Fruit fly (Drosophila melanogaster) whole organism, wandering third instar larva: ENCODE data around the gene ppk13.

ENCODE experiments used
- Abd-B ChIP-seq: fragments of >200 bp; optimal IDR thresholded peaks from 2 replicates; lab custom pipeline; 2017; ENCODE audit warnings: missing biosample characterization, missing genetic modification characterization
- CG32264 ChIP-seq: fragments of 200-800 bp; sonication (Bioruptor generic); optimal IDR thresholded peaks from 2 replicates; lab custom pipeline; 2016; ENCODE audit warnings: missing biosample characterization, missing genetic modification characterization
- CG9705 ChIP-seq: fragments of 200-800 bp; sonication (Bioruptor generic); optimal IDR thresholded peaks from 2 replicates; lab custom pipeline; 2018; ENCODE audit warnings: missing biosample characterization, mild to moderate bottlenecking, missing genetic modification characterization
- GATAd ChIP-seq: sonication (Bioruptor generic); optimal IDR thresholded peaks from 2 replicates; lab custom pipeline; 2016; ENCODE audit warnings: missing biosample characterization, missing genetic modification characterization
- Hnf4 ChIP-seq: fragments of 200-800 bp; sonication (Bioruptor generic); optimal IDR thresholded peaks from 2 replicates; lab custom pipeline; 2016; ENCODE audit warnings: missing biosample characterization, mild to moderate bottlenecking, missing genetic modification characterization
- OdsH ChIP-seq: fragments of 200-800 bp; sonication (Bioruptor generic); optimal IDR thresholded peaks from 2 replicates; lab custom pipeline; 2016; ENCODE audit warnings: missing biosample characterization, mild to moderate bottlenecking, missing genetic modification characterization
- Rel ChIP-seq, 2 experiments: fragments of 200-800 bp; sonication (Bioruptor generic) in 1 of 2; optimal IDR thresholded peaks; 2 replicates in 1 of 2; 3 replicates in 1 of 2; lab custom pipeline; 2016 to 2019; ENCODE audit warnings: mild to moderate bottlenecking in 2 of 2, missing biosample characterization in 2 of 2, missing genetic modification characterization in 2 of 2, moderate library complexity in 1 of 2
- pan ChIP-seq: fragments of >200 bp; optimal IDR thresholded peaks from 2 replicates; lab custom pipeline; 2017
- psq ChIP-seq: fragments of 200-800 bp; sonication (Bioruptor generic); optimal IDR thresholded peaks from 3 replicates; lab custom pipeline; 2017; ENCODE audit warnings: missing biosample characterization, mild to moderate bottlenecking, missing genetic modification characterization, moderate library complexity
- rgr ChIP-seq: fragments of 200-800 bp; sonication (Bioruptor generic); optimal IDR thresholded peaks from 3 replicates; lab custom pipeline; 2016; ENCODE audit warnings: missing biosample characterization, mild to moderate bottlenecking, missing genetic modification characterization
- sv ChIP-seq: fragments of 200-800 bp; sonication (Bioruptor generic); optimal IDR thresholded peaks from 3 replicates; lab custom pipeline; 2016; ENCODE audit warnings: missing biosample characterization, missing genetic modification characterization

dm6 chr2L:21105127-21105526 is 16.6 kb upstream of the ppk13 start:
- no peak for TF ChIP-seq pan (lab: Kevin White, UChicago)
- TF ChIP-seq psq (GFP tag; lab: Kevin White, UChicago) = no peak
- TF ChIP-seq OdsH (GFP tag; lab: Kevin White, UChicago) = no peak
- TF ChIP-seq Rel (GFP tag; optimal IDR thresholded peaks at IDR 0.05; lab: Kevin White, UChicago) = no peak
- no peak for TF ChIP-seq Rel (tag; optimal IDR thresholded peaks at IDR 0.05; lab: Kevin White, UChicago)
- TF ChIP-seq sv (GFP tag; lab: Kevin White, UChicago) = no peak
- TF ChIP-seq GATAd = no peak
- no peak for TF ChIP-seq Abd-B (GFP tag; lab: Kevin White, UChicago)
- no peak for TF ChIP-seq Hnf4 (GFP tag; lab: Kevin White, UChicago)
- TF ChIP-seq CG9705 = no peak
- no peak for TF ChIP-seq CG32264
- no peak for TF ChIP-seq rgr (GFP tag; lab: Kevin White, UChicago)
